Fruit fly (Drosophila melanogaster) whole organism, embryonic: ENCODE results near the gene pkaap.

Experiments
- Asciz ChIP-seq: fragments of 200-800 bp; sonication (Bioruptor generic); optimal IDR thresholded peaks from 2 replicates; lab custom pipeline; 2017; ENCODE audit warnings: missing biosample characterization, mild to moderate bottlenecking, missing genetic modification characterization, missing genetic modification reagents
- CG10209 ChIP-seq: fragments of 200-800 bp; sonication (Bioruptor generic); optimal IDR thresholded peaks from 3 replicates; lab custom pipeline; 2017; ENCODE audit warnings: missing biosample characterization, mild to moderate bottlenecking, missing genetic modification characterization, missing genetic modification reagents
- CG11247 ChIP-seq: fragments of 200-800 bp; sonication (Bioruptor generic); IDR thresholded peaks from 2 replicates; pipeline ENCODE4 v1.3.6; 2022; ENCODE audit warnings: missing biosample characterization, missing genetic modification characterization
- CG12299 ChIP-seq: fragments of 200-800 bp; sonication (Bioruptor generic); optimal IDR thresholded peaks from 2 replicates; lab custom pipeline; 2018; ENCODE audit warnings: missing biosample characterization, mild to moderate bottlenecking, missing genetic modification characterization
- CG13123 ChIP-seq: fragments of 200-800 bp; sonication (Bioruptor generic); optimal IDR thresholded peaks from 2 replicates; lab custom pipeline; 2016; ENCODE audit warnings: missing biosample characterization, missing genetic modification characterization
- CG13424 ChIP-seq: fragments of 200-800 bp; sonication (Bioruptor generic); optimal IDR thresholded peaks from 2 replicates; lab custom pipeline; 2019; ENCODE audit warnings: missing biosample characterization, mild to moderate bottlenecking, missing genetic modification characterization, moderate library complexity
- CG1832 ChIP-seq: fragments of 200-800 bp; sonication (Bioruptor generic); optimal IDR thresholded peaks from 2 replicates; lab custom pipeline; 2017; ENCODE audit warnings: missing biosample characterization, mild to moderate bottlenecking, missing genetic modification characterization, inconsistent platforms
- CG34224 ChIP-seq: fragments of 200-800 bp; sonication (Bioruptor generic); IDR thresholded peaks from 3 replicates; pipeline ENCODE4 v1.3.6; 2022; ENCODE audit warnings: missing biosample characterization, missing genetic modification characterization; ENCODE audit not compliant: partially characterized antibody
- CG34376 ChIP-seq: fragments of 200-800 bp; sonication (Bioruptor generic); optimal IDR thresholded peaks from 2 replicates; lab custom pipeline; 2018; ENCODE audit warnings: missing biosample characterization, mild to moderate bottlenecking, missing genetic modification characterization
- CG4707 ChIP-seq: fragments of 200-800 bp; sonication (Bioruptor generic); optimal IDR thresholded peaks from 2 replicates; lab custom pipeline; 2018; ENCODE audit warnings: missing biosample characterization, mild to moderate bottlenecking, missing genetic modification characterization, moderate library complexity
- CG6254 ChIP-seq: fragments of 200-800 bp; sonication (Bioruptor generic); optimal IDR thresholded peaks from 3 replicates; lab custom pipeline; 2017; ENCODE audit warnings: mild to moderate bottlenecking, missing biosample characterization, missing genetic modification reagents, missing genetic modification characterization
- CG7963 ChIP-seq: fragments of 200-800 bp; sonication (Bioruptor generic); IDR thresholded peaks from 3 replicates; pipeline ENCODE4 v1.3.6; 2022; ENCODE audit warnings: missing biosample characterization, missing genetic modification characterization; ENCODE audit not compliant: partially characterized antibody
- CG8290 ChIP-seq, 3 experiments: fragments of 200-800 bp; sonication (Bioruptor generic); optimal IDR thresholded peaks; 2 replicates each; lab custom pipeline; 2016 to 2019; ENCODE audit warnings: missing biosample characterization in 3 of 3, missing genetic modification characterization in 3 of 3, mild to moderate bottlenecking in 2 of 3, moderate library complexity in 1 of 3
- CG8359 ChIP-seq: fragments of 200-800 bp; sonication (Bioruptor generic); optimal IDR thresholded peaks from 2 replicates; lab custom pipeline; 2017; ENCODE audit warnings: missing biosample characterization, mild to moderate bottlenecking, missing genetic modification characterization, borderline replicate concordance
- CG8944 ChIP-seq: fragments of 200-800 bp; sonication (Bioruptor generic); optimal IDR thresholded peaks from 3 replicates; lab custom pipeline; 2016; ENCODE audit warnings: missing biosample characterization, missing genetic modification characterization
- CG9437 ChIP-seq: fragments of 200-800 bp; sonication (Bioruptor generic); optimal IDR thresholded peaks from 2 replicates; lab custom pipeline; 2018; ENCODE audit warnings: missing biosample characterization, mild to moderate bottlenecking, missing genetic modification characterization
- Dp ChIP-seq: fragments of 200-800 bp; sonication (Bioruptor generic); optimal IDR thresholded peaks from 2 replicates; lab custom pipeline; 2018; ENCODE audit warnings: missing biosample characterization, mild to moderate bottlenecking, missing genetic modification characterization, moderate library complexity
- Mad ChIP-seq: fragments of 200-800 bp; sonication (Bioruptor generic); optimal IDR thresholded peaks from 2 replicates; lab custom pipeline; 2016; ENCODE audit warnings: missing biosample characterization, missing genetic modification characterization
- Meics ChIP-seq: fragments of 200-800 bp; sonication (Bioruptor generic); optimal IDR thresholded peaks from 2 replicates; lab custom pipeline; 2017; ENCODE audit warnings: missing biosample characterization, mild to moderate bottlenecking, missing genetic modification characterization
- NFAT ChIP-seq: fragments of 200-800 bp; sonication (Bioruptor generic); IDR thresholded peaks from 2 replicates; pipeline ENCODE4 v1.3.6; 2022; ENCODE audit warnings: missing biosample characterization, missing genetic modification characterization
- NK7.1 ChIP-seq: fragments of 200-800 bp; sonication (Bioruptor generic); optimal IDR thresholded peaks from 3 replicates; lab custom pipeline; 2016; ENCODE audit warnings: missing biosample characterization, missing genetic modification characterization
- Nf-YB ChIP-seq: fragments of 200-800 bp; sonication (Bioruptor generic); optimal IDR thresholded peaks from 3 replicates; lab custom pipeline; 2019; ENCODE audit warnings: missing biosample characterization, mild to moderate bottlenecking, missing genetic modification characterization, moderate library complexity
- Poxn ChIP-seq: fragments of 200-800 bp; sonication (Bioruptor generic); IDR thresholded peaks from 2 replicates; pipeline ENCODE4 v1.3.6; 2022; ENCODE audit warnings: missing biosample characterization, missing genetic modification characterization
- al ChIP-seq: fragments of 200-800 bp; sonication (Bioruptor generic); IDR thresholded peaks from 2 replicates; pipeline ENCODE4 v1.3.6; 2022; ENCODE audit warnings: missing biosample characterization, missing genetic modification characterization
- eyg ChIP-seq: fragments of 200-800 bp; sonication (Bioruptor generic); optimal IDR thresholded peaks from 3 replicates; lab custom pipeline; 2016; ENCODE audit warnings: missing biosample characterization, missing genetic modification characterization
- gfzf ChIP-seq: fragments of 200-800 bp; sonication (Bioruptor generic); optimal IDR thresholded peaks from 2 replicates; lab custom pipeline; 2016; ENCODE audit warnings: missing biosample characterization, mild to moderate bottlenecking, missing genetic modification characterization, moderate library complexity
- gsb-n ChIP-seq: fragments of 200-800 bp; sonication (Bioruptor generic); optimal IDR thresholded peaks from 3 replicates; lab custom pipeline; 2018; ENCODE audit warnings: missing biosample characterization, mild to moderate bottlenecking, missing genetic modification characterization
- gt ChIP-seq: fragments of 200-800 bp; sonication (Bioruptor generic); IDR thresholded peaks from 2 replicates; pipeline ENCODE4 v1.3.6; 2022; ENCODE audit warnings: missing biosample characterization, missing genetic modification characterization
- hbn ChIP-seq: fragments of 200-800 bp; sonication (Bioruptor generic); IDR thresholded peaks from 2 replicates; pipeline ENCODE4 v1.3.6; 2022; ENCODE audit warnings: missing biosample characterization, missing genetic modification characterization; ENCODE audit not compliant: partially characterized antibody
- jigr1 ChIP-seq: fragments of 200-800 bp; sonication (Bioruptor generic); IDR thresholded peaks from 3 replicates; pipeline ENCODE4 v1.3.6; 2022; ENCODE audit warnings: missing biosample characterization, missing genetic modification characterization
- lmd ChIP-seq: fragments of 200-800 bp; sonication (Bioruptor generic); IDR thresholded peaks from 2 replicates; pipeline ENCODE4 v1.3.6; 2022; ENCODE audit warnings: missing biosample characterization, missing genetic modification characterization
- lola ChIP-seq, 3 experiments: fragments of >200 bp in 2 of 3; fragments of 200-800 bp in 1 of 3; sonication (Bioruptor generic) in 1 of 3; optimal IDR thresholded peaks; 2 replicates each; lab custom pipeline; 2017 to 2019; ENCODE audit warnings: missing biosample characterization in 3 of 3, missing genetic modification characterization in 3 of 3, mild to moderate bottlenecking in 1 of 3, moderate library complexity in 1 of 3
- lov ChIP-seq, 2 experiments: fragments of 200-800 bp in 1 of 2; fragments of >200 bp in 1 of 2; sonication (Bioruptor generic) in 1 of 2; IDR thresholded peaks in 1 of 2; optimal IDR thresholded peaks in 1 of 2; 2 replicates in 1 of 2; 3 replicates in 1 of 2; pipeline versions ENCODE4 v1.3.6 to Lab custom; 2017 to 2022; ENCODE audit warnings: missing biosample characterization in 1 of 2, missing genetic modification characterization in 1 of 2
- mld ChIP-seq: fragments of 200-800 bp; sonication (Bioruptor generic); IDR thresholded peaks from 3 replicates; pipeline ENCODE4 v1.3.6; 2022; ENCODE audit warnings: missing biosample characterization, missing genetic modification characterization; ENCODE audit not compliant: partially characterized antibody
- nau ChIP-seq: fragments of 200-800 bp; sonication (Bioruptor generic); optimal IDR thresholded peaks from 3 replicates; lab custom pipeline; 2017; ENCODE audit warnings: missing biosample characterization, mild to moderate bottlenecking, missing genetic modification characterization, missing genetic modification reagents
- onecut ChIP-seq: fragments of 200-800 bp; sonication (Bioruptor generic); IDR thresholded peaks from 2 replicates; pipeline ENCODE4 v1.3.6; 2022; ENCODE audit warnings: missing biosample characterization, missing genetic modification characterization
- pfk ChIP-seq: fragments of 200-800 bp; sonication (Bioruptor generic); optimal IDR thresholded peaks from 2 replicates; lab custom pipeline; 2018; ENCODE audit warnings: missing biosample characterization, mild to moderate bottlenecking, missing genetic modification characterization, moderate library complexity
- pho ChIP-seq: fragments of 200-800 bp; sonication (Bioruptor generic); optimal IDR thresholded peaks from 2 replicates; lab custom pipeline; 2016; ENCODE audit warnings: missing biosample characterization, missing genetic modification characterization
- phol ChIP-seq: fragments of 200-800 bp; sonication (Bioruptor generic); optimal IDR thresholded peaks from 3 replicates; lab custom pipeline; 2018; ENCODE audit warnings: missing biosample characterization, mild to moderate bottlenecking, missing genetic modification characterization, moderate library complexity
- pnt ChIP-seq: fragments of 200-800 bp; sonication (Bioruptor generic); optimal IDR thresholded peaks from 3 replicates; lab custom pipeline; 2016; ENCODE audit warnings: missing biosample characterization, missing genetic modification characterization
- seq ChIP-seq: fragments of 200-800 bp; sonication (Bioruptor generic); IDR thresholded peaks from 2 replicates; pipeline ENCODE4 v1.3.6; 2022; ENCODE audit warnings: missing biosample characterization, missing genetic modification characterization
- sim ChIP-seq: fragments of 200-800 bp; sonication (Bioruptor generic); IDR thresholded peaks from 2 replicates; pipeline ENCODE4 v1.3.6; 2022; ENCODE audit warnings: missing biosample characterization, missing genetic modification characterization
- sna ChIP-seq: fragments of 200-800 bp; sonication (Bioruptor generic); IDR thresholded peaks from 2 replicates; pipeline ENCODE4 v1.3.6; 2022; ENCODE audit warnings: missing biosample characterization, missing genetic modification characterization; ENCODE audit not compliant: partially characterized antibody
- tup ChIP-seq: fragments of 200-800 bp; sonication (Bioruptor generic); optimal IDR thresholded peaks from 2 replicates; lab custom pipeline; 2016; ENCODE audit warnings: missing biosample characterization, mild to moderate bottlenecking, missing genetic modification characterization, moderate library complexity
- vvl ChIP-seq: fragments of 200-800 bp; sonication (Bioruptor generic); IDR thresholded peaks from 2 replicates; pipeline ENCODE4 v1.3.6; 2022; ENCODE audit warnings: missing biosample characterization, missing genetic modification characterization
- wdn ChIP-seq: fragments of 200-800 bp; sonication (Bioruptor generic); IDR thresholded peaks from 2 replicates; pipeline ENCODE4 v1.3.6; 2022; ENCODE audit warnings: missing biosample characterization, missing genetic modification characterization

The pkaap gene

DNA sequence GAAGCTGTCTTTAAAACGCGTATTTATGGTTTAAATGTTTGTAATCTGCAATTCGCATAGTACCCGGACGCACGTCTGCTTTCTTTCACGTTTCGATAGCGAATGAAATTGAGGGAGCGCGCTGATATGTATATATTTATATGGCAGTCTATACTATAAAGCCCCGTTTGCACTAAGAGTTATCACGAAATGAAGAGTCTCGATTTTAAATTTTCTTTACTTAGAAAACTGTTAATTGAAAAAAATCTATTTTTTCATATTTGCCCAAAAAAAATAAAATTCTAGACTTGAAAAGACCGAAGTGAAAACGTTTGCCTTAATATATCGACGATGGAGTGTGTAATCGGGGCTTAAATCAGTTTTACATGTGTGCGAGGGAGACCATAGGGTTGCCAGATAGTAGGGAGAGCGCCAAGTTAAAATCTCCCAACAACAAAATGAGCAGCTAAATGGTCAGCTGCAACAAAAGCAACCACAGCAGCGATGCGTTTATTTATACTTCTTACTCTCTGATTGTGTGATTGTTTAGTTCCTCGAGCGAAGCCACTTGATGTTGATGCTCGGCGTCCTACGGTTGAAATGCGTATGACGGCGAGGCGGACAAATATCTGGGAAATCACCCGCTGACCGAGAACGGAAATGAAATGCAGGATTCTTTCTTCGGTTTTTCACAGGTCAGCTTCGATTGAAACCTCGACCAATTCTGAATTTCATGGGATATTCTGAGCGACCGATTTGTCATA lies 37.6 kb downstream of the pkaap start, which contains the start of gene cact (continued):
- TF ChIP-seq nau, result peak; percentile 83
- TF ChIP-seq CG9437 (GFP tag; lab: Kevin White, UChicago), result peak; percentile 79
- no peak for TF ChIP-seq jigr1 (GFP tag; lab: Robert Waterston, UW)
- TF ChIP-seq eyg (GFP tag; lab: Kevin White, UChicago), result peak; percentile 89
- TF ChIP-seq CG13424 (tag; lab: Kevin White, UChicago), result peak; percentile 92
- TF ChIP-seq gfzf (GFP tag; lab: Kevin White, UChicago), result peak; percentile 46
- TF ChIP-seq Asciz (GFP tag; lab: Kevin White, UChicago), result peak; percentile 84
- peak; percentile 39 for TF ChIP-seq pfk
- TF ChIP-seq CG6254 (GFP tag; lab: Kevin White, UChicago), result peak; percentile 78
- peak; percentile 69 for TF ChIP-seq Dp (GFP tag; lab: Kevin White, UChicago)
- TF ChIP-seq gsb-n (tag; lab: Kevin White, UChicago), result peak; percentile 92
- TF ChIP-seq CG12299, result peak; percentile 89
- peak; percentile 89 for TF ChIP-seq tup (GFP tag; lab: Kevin White, UChicago)
- TF ChIP-seq seq (GFP tag; lab: Robert Waterston, UW), result peak; percentile 88
- TF ChIP-seq Meics (GFP tag; lab: Kevin White, UChicago), result peak; percentile 92
- TF ChIP-seq CG8290 (GFP tag; optimal IDR thresholded peaks at IDR 0.05; lab: Kevin White, UChicago), result peak; percentile 79
- peak; percentile 27 to 54 for TF ChIP-seq CG8290 (tag; optimal IDR thresholded peaks at IDR 0.05; lab: Kevin White, UChicago)
- TF ChIP-seq CG7963 (GFP tag; lab: Robert Waterston, UW), result no peak
- no peak for TF ChIP-seq CG1832 (GFP tag; lab: Kevin White, UChicago)
- TF ChIP-seq pho (GFP tag; lab: Kevin White, UChicago), result peak; percentile 94
- peak; percentile 87 for TF ChIP-seq NFAT (GFP tag; lab: Robert Waterston, UW)
- peak; percentile 92 for TF ChIP-seq lmd (GFP tag; lab: Robert Waterston, UW)
- peak; percentile 95 for TF ChIP-seq phol (tag; lab: Kevin White, UChicago)
- peak; percentile 93 for TF ChIP-seq pnt
- peak; percentile 61 for TF ChIP-seq hbn (GFP tag; lab: Robert Waterston, UW)
- TF ChIP-seq lov (optimal IDR thresholded peaks at IDR 0.05; lab: Kevin White, UChicago), result no peak
- TF ChIP-seq lov (GFP tag; IDR thresholded peaks at IDR 0.05; lab: Robert Waterston, UW), result peak; percentile 66; the same call in 2 of the 3 replicates
- TF ChIP-seq CG11247 (GFP tag; lab: Robert Waterston, UW), result peak; percentile 85
- TF ChIP-seq Nf-YB (GFP tag; lab: Kevin White, UChicago), result peak; percentile 82
- peak; percentile 56; the same call in 1 of the 2 replicates for TF ChIP-seq Poxn (GFP tag; lab: Robert Waterston, UW)
- TF ChIP-seq al, result peak; percentile 85
- TF ChIP-seq wdn (GFP tag; lab: Robert Waterston, UW), result peak; percentile 73
- no peak for TF ChIP-seq CG34224 (GFP tag; lab: Robert Waterston, UW)
- peak; percentile 60 for TF ChIP-seq CG8359
- TF ChIP-seq NK7.1 (GFP tag; lab: Kevin White, UChicago), result peak; percentile 85
- peak; percentile 94 for TF ChIP-seq Mad (GFP tag; lab: Kevin White, UChicago)
- peak; percentile 71; the same call in 1 of the 2 replicates for TF ChIP-seq gt (GFP tag; lab: Robert Waterston, UW)
- peak; percentile 87 for TF ChIP-seq CG13123
- peak; percentile 76 for TF ChIP-seq sim
- peak; percentile 96 for TF ChIP-seq vvl (GFP tag; lab: Robert Waterston, UW)
- no peak for TF ChIP-seq CG4707
- peak; percentile 73; the same call in 1 of the 2 replicates for TF ChIP-seq sna (GFP tag; lab: Robert Waterston, UW)
- peak; percentile 91 for TF ChIP-seq CG10209 (GFP tag; lab: Kevin White, UChicago)
- TF ChIP-seq mld (GFP tag; lab: Robert Waterston, UW), result no peak
- peak; percentile 66 for TF ChIP-seq onecut
- peak; percentile 84 for TF ChIP-seq CG34376 (GFP tag; lab: Kevin White, UChicago)
- peak in 1 of 3 experiments; percentile 90 for TF ChIP-seq lola (GFP tag; optimal IDR thresholded peaks at IDR 0.05; lab: Kevin White, UChicago)
- TF ChIP-seq CG8944, result peak; percentile 91
